Worm (Caenorhabditis elegans) whole organism, late embryonic: ENCODE data around the gene acy-2.

ENCODE experiments used
- C08G9.2 ChIP-seq: sonication (generic microtip); optimal IDR thresholded peaks from 2 replicates; lab custom pipeline; 2016; ENCODE audit warnings: mild to moderate bottlenecking, missing genetic modification characterization, moderate library complexity, missing compliant biosample characterization
- F13H6.1 ChIP-seq: sonication (generic microtip); optimal IDR thresholded peaks from 2 replicates; lab custom pipeline; 2016; ENCODE audit warnings: missing genetic modification characterization, missing compliant biosample characterization
- Y22D7AL.16 ChIP-seq: sonication (generic microtip); optimal IDR thresholded peaks from 2 replicates; lab custom pipeline; 2016; ENCODE audit warnings: missing genetic modification characterization, missing compliant biosample characterization
- ahr-1 ChIP-seq: sonication (generic microtip); optimal IDR thresholded peaks from 2 replicates; lab custom pipeline; 2016; ENCODE audit warnings: missing genetic modification characterization, missing compliant biosample characterization
- ceh-14 ChIP-seq: sonication (generic microtip); optimal IDR thresholded peaks from 2 replicates; lab custom pipeline; 2016; ENCODE audit warnings: missing genotype, missing genetic modification characterization, missing compliant biosample characterization
- ceh-18 ChIP-seq: sonication (generic microtip); optimal IDR thresholded peaks from 2 replicates; lab custom pipeline; 2016; ENCODE audit warnings: missing genetic modification characterization, missing compliant biosample characterization
- ceh-19 ChIP-seq: fragments of 200-800 bp; sonication (Bioruptor generic); optimal IDR thresholded peaks from 2 replicates; lab custom pipeline; 2018; ENCODE audit warnings: mild to moderate bottlenecking, missing genetic modification characterization, missing compliant biosample characterization
- ceh-24 ChIP-seq: sonication (generic microtip); optimal IDR thresholded peaks from 2 replicates; lab custom pipeline; 2016; ENCODE audit warnings: mild to moderate bottlenecking, missing genetic modification characterization, missing compliant biosample characterization
- ceh-34 ChIP-seq: sonication (generic microtip); optimal IDR thresholded peaks from 2 replicates; lab custom pipeline; 2016; ENCODE audit warnings: mild to moderate bottlenecking, missing genetic modification characterization, missing compliant biosample characterization
- ceh-45 ChIP-seq: fragments of 200-800 bp; sonication (Bioruptor generic); IDR thresholded peaks from 2 replicates; pipeline ENCODE4 v1.3.6; 2022; ENCODE audit warnings: missing genetic modification reagents, missing genetic modification characterization, missing compliant biosample characterization
- ceh-6 ChIP-seq: fragments of 200-800 bp; sonication (Bioruptor generic); optimal IDR thresholded peaks from 2 replicates; lab custom pipeline; 2018; ENCODE audit warnings: mild to moderate bottlenecking, missing genetic modification characterization, missing compliant biosample characterization
- ceh-9 ChIP-seq: sonication (generic microtip); optimal IDR thresholded peaks from 2 replicates; lab custom pipeline; 2016; ENCODE audit warnings: mild to moderate bottlenecking, missing genetic modification characterization, inconsistent platforms, missing compliant biosample characterization
- elt-2 ChIP-seq: sonication (generic microtip); optimal IDR thresholded peaks from 2 replicates; lab custom pipeline; 2016; ENCODE audit warnings: missing genetic modification reagents, missing genetic modification characterization, missing compliant biosample characterization
- elt-4 ChIP-seq: sonication (generic microtip); optimal IDR thresholded peaks from 2 replicates; lab custom pipeline; 2016; ENCODE audit warnings: missing genetic modification characterization, missing compliant biosample characterization
- eyg-1 ChIP-seq: sonication (generic microtip); optimal IDR thresholded peaks from 2 replicates; lab custom pipeline; 2016; ENCODE audit warnings: missing genotype, missing genetic modification characterization, missing compliant biosample characterization
- fax-1 ChIP-seq: sonication (generic microtip); optimal IDR thresholded peaks from 2 replicates; lab custom pipeline; 2016; ENCODE audit warnings: missing genotype, missing genetic modification characterization, missing compliant biosample characterization
- hlh-6 ChIP-seq: sonication (generic microtip); optimal IDR thresholded peaks from 2 replicates; lab custom pipeline; 2016; ENCODE audit warnings: missing genotype, missing genetic modification characterization, missing compliant biosample characterization
- hlh-8 ChIP-seq: sonication (generic microtip); optimal IDR thresholded peaks from 2 replicates; lab custom pipeline; 2016; ENCODE audit warnings: missing genotype, missing genetic modification characterization, missing compliant biosample characterization
- lin-11 ChIP-seq: fragments of 200-800 bp; sonication (Bioruptor generic); optimal IDR thresholded peaks from 2 replicates; lab custom pipeline; 2018; ENCODE audit warnings: mild to moderate bottlenecking, missing genetic modification characterization, missing compliant biosample characterization
- madf-2 ChIP-seq: sonication (generic microtip); optimal IDR thresholded peaks from 2 replicates; lab custom pipeline; 2017; ENCODE audit warnings: missing genetic modification characterization, missing compliant biosample characterization
- nhr-232 ChIP-seq: sonication (generic microtip); optimal IDR thresholded peaks from 2 replicates; lab custom pipeline; 2016; ENCODE audit warnings: missing genetic modification characterization, missing compliant biosample characterization
- pag-3 ChIP-seq: sonication (generic microtip); optimal IDR thresholded peaks from 2 replicates; lab custom pipeline; 2016; ENCODE audit warnings: missing compliant biosample characterization, missing genetic modification characterization, borderline replicate concordance
- pax-1 ChIP-seq: fragments of 150-350 bp; optimal IDR thresholded peaks from 2 replicates; lab custom pipeline; 2014; ENCODE audit warnings: missing biosample characterization, missing genetic modification characterization
- pha-2 ChIP-seq: sonication (generic microtip); optimal IDR thresholded peaks from 2 replicates; lab custom pipeline; 2017; ENCODE audit warnings: mild to moderate bottlenecking, missing genetic modification characterization, missing compliant biosample characterization
- pha-4 ChIP-seq: fragments of 150-350 bp; optimal IDR thresholded peaks from 2 replicates; lab custom pipeline; 2018; ENCODE audit warnings: missing biosample characterization, missing genetic modification reagents, missing genetic modification characterization
- pqm-1 ChIP-seq: sonication (generic microtip); optimal IDR thresholded peaks from 2 replicates; lab custom pipeline; 2016; ENCODE audit warnings: missing genetic modification characterization, missing compliant biosample characterization
- pros-1 ChIP-seq: fragments of 150-350 bp; optimal IDR thresholded peaks from 2 replicates; lab custom pipeline; 2014; ENCODE audit warnings: missing biosample characterization, missing genetic modification reagents, missing genetic modification characterization
- rnt-1 ChIP-seq: sonication (generic microtip); optimal IDR thresholded peaks from 2 replicates; lab custom pipeline; 2016; ENCODE audit warnings: missing genetic modification characterization, missing compliant biosample characterization
- sdc-2 ChIP-seq: sonication (generic microtip); optimal IDR thresholded peaks from 2 replicates; lab custom pipeline; 2016; ENCODE audit warnings: missing genotype, missing genetic modification characterization, missing compliant biosample characterization
- sox-4 ChIP-seq: sonication (generic microtip); optimal IDR thresholded peaks from 2 replicates; lab custom pipeline; 2017; ENCODE audit warnings: mild to moderate bottlenecking, missing genetic modification characterization, inconsistent platforms, missing compliant biosample characterization
- syd-9 ChIP-seq: sonication (generic microtip); optimal IDR thresholded peaks from 2 replicates; lab custom pipeline; 2016; ENCODE audit warnings: mild to moderate bottlenecking, missing genetic modification characterization, moderate library complexity, missing compliant biosample characterization
- unc-3 ChIP-seq, 2 experiments: fragments of 200-800 bp in 1 of 2; sonication (Bioruptor generic) in 1 of 2; sonication (generic microtip) in 1 of 2; conservative IDR thresholded peaks in 1 of 2; optimal IDR thresholded peaks in 1 of 2; 2 replicates each; pipeline versions ENCODE4 v1.3.6 to Lab custom; 2016 to 2022; ENCODE audit warnings: missing compliant biosample characterization in 2 of 2, missing genetic modification characterization in 2 of 2, missing genetic modification reagents in 1 of 2
- unc-42 ChIP-seq: sonication (generic microtip); optimal IDR thresholded peaks from 2 replicates; lab custom pipeline; 2016; ENCODE audit warnings: missing genotype, missing genetic modification characterization, missing compliant biosample characterization
- unc-55 ChIP-seq: sonication (generic microtip); optimal IDR thresholded peaks from 2 replicates; lab custom pipeline; 2017; ENCODE audit warnings: missing biosample characterization, missing genetic modification reagents, missing genetic modification characterization
- unc-86 ChIP-seq: sonication (generic microtip); optimal IDR thresholded peaks from 2 replicates; lab custom pipeline; 2016; ENCODE audit warnings: missing genetic modification characterization, missing compliant biosample characterization
- zip-5 ChIP-seq: sonication (generic microtip); optimal IDR thresholded peaks from 2 replicates; lab custom pipeline; 2016; ENCODE audit warnings: missing genetic modification characterization, missing compliant biosample characterization
- ztf-16 ChIP-seq: sonication (generic microtip); optimal IDR thresholded peaks from 2 replicates; lab custom pipeline; 2017; ENCODE audit warnings: missing genetic modification characterization, missing compliant biosample characterization

Gene acy-2

ce11 chrV:5975724-5976123 lies at the start of gene acy-2:
TSS of gene acy-2 (plus strand) at chrV:5976024.
- TF ChIP-seq fax-1 (tag; lab: Kevin White, UChicago) (no peak), hlh-6 (tag; lab: Kevin White, UChicago) (no peak)

DNA sequence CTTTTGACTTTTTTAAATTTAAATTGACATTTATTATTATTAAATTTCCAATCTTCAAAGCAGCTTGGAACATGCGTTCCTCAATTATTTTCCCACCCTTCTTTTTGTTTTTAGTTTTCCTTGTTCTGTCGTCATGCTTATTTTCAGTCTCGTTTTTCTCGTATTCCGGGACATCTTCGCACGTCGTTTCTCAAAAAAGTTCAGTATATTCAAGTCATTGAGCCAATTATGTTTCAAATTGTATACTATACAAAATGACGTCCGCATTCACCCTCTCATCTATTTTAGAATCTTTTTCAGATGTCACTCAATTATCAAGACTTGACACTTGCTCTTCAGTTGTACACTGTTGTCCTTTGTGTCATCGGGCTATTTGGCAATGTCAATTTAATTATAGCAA lies 48.5 kb upstream of the acy-2 start, which contains the start of gene srsx-17:
Gene srsx-17, plus strand, starts transcription at position 301 of the 400 bp plus-strand sequence.
- TF ChIP-seq ceh-24 (tag; lab: Kevin White, UChicago) (no peak), pag-3 (tag; lab: Kevin White, UChicago) (no peak), C08G9.2 (tag; lab: Kevin White, UChicago) (no peak), syd-9 (no peak), ztf-16 (no peak), pax-1 (tag; lab: Kevin White, UChicago) (no peak), ceh-34 (tag; lab: Kevin White, UChicago) (no peak), eyg-1 (tag; lab: Kevin White, UChicago) (no peak), hlh-8 (tag; lab: Kevin White, UChicago) (no peak), ahr-1 (no peak), rnt-1 (tag; lab: Kevin White, UChicago) (no peak), unc-86 (no peak), unc-55 (GFP tag; lab: Kevin White, UChicago) (no peak), pqm-1 (tag; lab: Kevin White, UChicago) (no peak), ceh-6 (no peak)

ce11 chrV:5928006-5928405 lies 47.8 kb upstream of the acy-2 start:
- TF ChIP-seq pax-1 (tag; lab: Kevin White, UChicago): no peak
- no peak for TF ChIP-seq F13H6.1 (tag; lab: Kevin White, UChicago)
- no peak for TF ChIP-seq rnt-1 (tag; lab: Kevin White, UChicago)
- no peak for TF ChIP-seq lin-11 (tag; lab: Kevin White, UChicago)
- TF ChIP-seq unc-3 (GFP tag; conservative IDR thresholded peaks at IDR 0.05; lab: Robert Waterston, UW): no peak
- TF ChIP-seq unc-3 (tag; optimal IDR thresholded peaks at IDR 0.05; lab: Kevin White, UChicago): no peak
- TF ChIP-seq ceh-18: no peak
- no peak for TF ChIP-seq zip-5
- no peak for TF ChIP-seq ztf-16
- TF ChIP-seq ceh-45: no peak
- no peak for TF ChIP-seq unc-86
- TF ChIP-seq pros-1 (tag; lab: Kevin White, UChicago): no peak
- no peak for TF ChIP-seq sdc-2 (tag; lab: Kevin White, UChicago)
- TF ChIP-seq syd-9: no peak
- TF ChIP-seq ahr-1: no peak

ce11 chrV:5930588-5930987 lies 45.2 kb upstream of the acy-2 start, which contains the start of gene galt-1:
TSS of gene galt-1 (plus strand) at chrV:5930905.
- TF ChIP-seq ceh-18 (no peak), elt-2 (tag; lab: Kevin White, UChicago) (peak; percentile 55)
- TF ChIP-seq, all 69 proteins: peak for 1

ce11 chrV:5936691-5937090 lies 39.1 kb upstream of the acy-2 start, which contains the start of the genes M03F8.5 and M03F8.7:
TSS of gene M03F8.5 (minus strand) at chrV:5936791.
TSS of gene M03F8.7 (plus strand) at chrV:5936939.
- no peak for TF ChIP-seq zip-5
- no peak for TF ChIP-seq madf-2 (tag; lab: Kevin White, UChicago)
- no peak for TF ChIP-seq sox-4 (tag; lab: Kevin White, UChicago)
- no peak for TF ChIP-seq unc-42 (tag; lab: Kevin White, UChicago)
- no peak for TF ChIP-seq ceh-14
- no peak for TF ChIP-seq elt-4 (tag; lab: Kevin White, UChicago)
- no peak for TF ChIP-seq syd-9
- TF ChIP-seq pha-2 (tag; lab: Kevin White, UChicago): no peak
- no peak for TF ChIP-seq lin-11 (tag; lab: Kevin White, UChicago)
- TF ChIP-seq ceh-24 (tag; lab: Kevin White, UChicago): no peak
- no peak for TF ChIP-seq Y22D7AL.16 (tag; lab: Kevin White, UChicago)
- no peak for TF ChIP-seq unc-55 (GFP tag; lab: Kevin White, UChicago)
- no peak for TF ChIP-seq unc-86
- TF ChIP-seq ceh-9: no peak
- TF ChIP-seq nhr-232 (tag; lab: Kevin White, UChicago): no peak
- no peak for TF ChIP-seq ceh-19 (GFP tag; lab: Kevin White, UChicago)
- TF ChIP-seq pha-4 (tag; lab: Kevin White, UChicago): no peak
- TF ChIP-seq ceh-45: no peak
